Worm (Caenorhabditis elegans) whole organism, midembryonic: ENCODE results near the gene ZK896.1.

Experiments
- T22C8.4 ChIP-seq: fragments of 200-800 bp; sonication (Bioruptor generic); IDR thresholded peaks from 2 replicates; pipeline ENCODE4 v1.3.6; 2022; ENCODE audit warnings: missing genetic modification characterization, missing compliant biosample characterization
- flt-1 ChIP-seq: fragments of 200-800 bp; sonication (Bioruptor generic); IDR thresholded peaks from 2 replicates; pipeline ENCODE4 v1.3.6; 2022; ENCODE audit warnings: missing genetic modification characterization, missing compliant biosample characterization
- klf-2 ChIP-seq: fragments of 200-800 bp; sonication (Bioruptor generic); conservative IDR thresholded peaks from 2 replicates; pipeline ENCODE4 v1.3.6; 2022; ENCODE audit warnings: missing genetic modification reagents, missing genetic modification characterization, missing compliant biosample characterization
- med-1 ChIP-seq: sonication (generic microtip); optimal IDR thresholded peaks from 2 replicates; lab custom pipeline; 2017; ENCODE audit warnings: missing genetic modification characterization, mild to moderate bottlenecking, missing compliant biosample characterization, antibody characterized with exemption, missing genetic modification reagents; ENCODE audit not compliant: insufficient read depth
- ref-1 ChIP-seq: fragments of 200-800 bp; sonication (Bioruptor generic); conservative IDR thresholded peaks from 2 replicates; pipeline ENCODE4 v1.3.6; 2022; ENCODE audit warnings: missing genetic modification reagents, missing genetic modification characterization, missing compliant biosample characterization
- tab-1 ChIP-seq: fragments of 200-800 bp; sonication (Bioruptor generic); IDR thresholded peaks from 2 replicates; pipeline ENCODE4 v1.3.6; 2022; ENCODE audit warnings: missing genetic modification characterization, missing compliant biosample characterization
- ztf-23 ChIP-seq: fragments of 200-800 bp; sonication (Bioruptor generic); IDR thresholded peaks from 2 replicates; pipeline ENCODE4 v1.3.6; 2022; ENCODE audit warnings: missing genetic modification reagents, missing genetic modification characterization, missing compliant biosample characterization

DNA sequence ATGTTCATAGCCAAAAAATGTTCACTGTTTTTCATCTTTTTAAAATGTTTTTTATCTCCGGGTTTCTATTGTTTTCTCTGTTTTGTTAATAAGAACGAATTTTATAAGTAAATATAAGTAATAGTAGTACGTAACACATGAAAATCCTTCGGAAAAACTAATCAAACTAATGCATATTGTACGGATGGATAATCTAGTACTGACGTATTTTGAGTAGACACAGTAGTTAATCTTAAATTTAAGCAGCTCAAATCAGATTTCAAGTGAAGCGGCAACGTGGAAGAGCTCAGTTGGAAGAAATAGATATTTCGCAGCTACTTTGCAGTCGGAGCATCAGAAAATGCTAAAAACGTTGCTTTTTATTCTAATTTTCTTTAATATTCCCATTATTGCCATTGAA is 15.4 kb downstream of the ZK896.1 start, which contains the start of gene gcy-18:
- TF ChIP-seq med-1 (GFP tag; lab: Kevin White, UChicago) (no peak), flt-1 (no peak), ref-1 (GFP tag; lab: Robert Waterston, UW) (no peak), T22C8.4 (GFP tag; lab: Robert Waterston, UW) (no peak), ztf-23 (GFP tag; lab: Robert Waterston, UW) (no peak), tab-1 (GFP tag; lab: Robert Waterston, UW) (no peak), klf-2 (GFP tag; lab: Robert Waterston, UW) (no peak)
